Worm (Caenorhabditis elegans) whole organism, L3 larva: Measurements from ENCODE around the gene B0361.14.

ENCODE experiments used
- R02D3.7 ChIP-seq: fragments of 150-350 bp; optimal IDR thresholded peaks from 2 replicates; lab custom pipeline; 2014; ENCODE audit warnings: missing biosample characterization, missing genetic modification characterization
- ZK546.5 ChIP-seq: sonication (generic microtip); optimal IDR thresholded peaks from 2 replicates; lab custom pipeline; 2017; ENCODE audit warnings: missing biosample characterization, missing genetic modification characterization
- aly-2 ChIP-seq: fragments of 150-350 bp; optimal IDR thresholded peaks from 2 replicates; lab custom pipeline; 2014; ENCODE audit warnings: missing biosample characterization, missing genetic modification characterization
- ama-1 ChIP-seq: fragments of 150-350 bp; optimal IDR thresholded peaks from 2 replicates; lab custom pipeline; 2018
- ceh-16 ChIP-seq: sonication (generic microtip); optimal IDR thresholded peaks from 2 replicates; lab custom pipeline; 2017; ENCODE audit warnings: missing biosample characterization, missing genetic modification characterization
- ceh-28 ChIP-seq: fragments of 150-350 bp; optimal IDR thresholded peaks from 2 replicates; lab custom pipeline; 2014; ENCODE audit warnings: missing biosample characterization, missing genetic modification reagents, missing genetic modification characterization
- ceh-82 ChIP-seq: fragments of 150-350 bp; optimal IDR thresholded peaks from 2 replicates; lab custom pipeline; 2014; ENCODE audit warnings: missing biosample characterization, missing genetic modification characterization
- ceh-9 ChIP-seq: sonication (generic microtip); optimal IDR thresholded peaks from 2 replicates; lab custom pipeline; 2018; ENCODE audit warnings: missing biosample characterization, missing genetic modification characterization
- daf-12 ChIP-seq: fragments of 150-350 bp; optimal IDR thresholded peaks from 2 replicates; lab custom pipeline; 2014; ENCODE audit warnings: missing biosample characterization, missing genetic modification reagents, missing genetic modification characterization
- egl-27 ChIP-seq: sonication (generic microtip); optimal IDR thresholded peaks from 4 replicates; lab custom pipeline; 2017; ENCODE audit warnings: missing biosample characterization, missing genetic modification reagents, missing genetic modification characterization
- egl-5 ChIP-seq: fragments of 150-350 bp; optimal IDR thresholded peaks from 2 replicates; lab custom pipeline; 2017; ENCODE audit warnings: missing biosample characterization, missing genetic modification reagents, missing genetic modification characterization, inconsistent platforms
- elt-1 ChIP-seq: fragments of 150-350 bp; optimal IDR thresholded peaks from 2 replicates; lab custom pipeline; 2014; ENCODE audit warnings: missing biosample characterization, missing genetic modification characterization
- elt-2 ChIP-seq: sonication (generic microtip); optimal IDR thresholded peaks from 2 replicates; lab custom pipeline; 2016; ENCODE audit warnings: missing genetic modification reagents, mild to moderate bottlenecking, missing genetic modification characterization, missing compliant biosample characterization
- elt-3 ChIP-seq, 3 experiments: fragments of 150-350 bp in 1 of 3; sonication (generic microtip) in 2 of 3; optimal IDR thresholded peaks; 2 replicates in 2 of 3; 4 replicates in 1 of 3; lab custom pipeline; 2014 to 2017; ENCODE audit warnings: missing biosample characterization in 3 of 3, missing genetic modification characterization in 3 of 3
- eor-1 ChIP-seq, 2 experiments: fragments of 150-350 bp; optimal IDR thresholded peaks; 2 replicates each; lab custom pipeline; 2014 to 2018; ENCODE audit warnings: missing biosample characterization in 2 of 2, missing genetic modification characterization in 2 of 2
- fkh-10 ChIP-seq: sonication (generic microtip); optimal IDR thresholded peaks from 2 replicates; lab custom pipeline; 2017; ENCODE audit warnings: missing biosample characterization, missing genetic modification reagents, missing genetic modification characterization
- fos-1 ChIP-seq: fragments of 150-350 bp; optimal IDR thresholded peaks from 2 replicates; lab custom pipeline; 2014; ENCODE audit warnings: missing biosample characterization, missing genetic modification characterization
- hmg-11 ChIP-seq: sonication (generic microtip); optimal IDR thresholded peaks from 2 replicates; lab custom pipeline; 2016; ENCODE audit warnings: missing genetic modification characterization, missing compliant biosample characterization
- jun-1 ChIP-seq: fragments of 150-350 bp; optimal IDR thresholded peaks from 2 replicates; lab custom pipeline; 2014; ENCODE audit warnings: missing biosample characterization, missing genetic modification reagents, missing genetic modification characterization
- lin-15B ChIP-seq: fragments of 150-350 bp; optimal IDR thresholded peaks from 2 replicates; lab custom pipeline; 2014; ENCODE audit warnings: missing biosample characterization, missing genetic modification characterization
- lin-39 ChIP-seq: fragments of 150-350 bp; optimal IDR thresholded peaks from 2 replicates; lab custom pipeline; 2018; ENCODE audit warnings: missing biosample characterization, missing genetic modification reagents, missing genetic modification characterization
- lsy-12 ChIP-seq: sonication (generic microtip); optimal IDR thresholded peaks from 2 replicates; lab custom pipeline; 2016; ENCODE audit warnings: mild to moderate bottlenecking, missing genetic modification characterization, missing compliant biosample characterization
- mdl-1 ChIP-seq: fragments of 150-350 bp; optimal IDR thresholded peaks from 2 replicates; lab custom pipeline; 2014; ENCODE audit warnings: missing biosample characterization, missing genetic modification characterization
- mml-1 ChIP-seq: fragments of 150-350 bp; sonication (generic microtip); optimal IDR thresholded peaks from 3 replicates; lab custom pipeline; 2014; ENCODE audit warnings: missing biosample characterization, missing genetic modification characterization
- nfya-1 ChIP-seq: sonication (generic microtip); optimal IDR thresholded peaks from 2 replicates; lab custom pipeline; 2017; ENCODE audit warnings: missing genetic modification characterization, mild to moderate bottlenecking, missing compliant biosample characterization, antibody characterized with exemption, moderate library complexity; ENCODE audit not compliant: insufficient read depth
- nhr-11 ChIP-seq: fragments of 150-350 bp; optimal IDR thresholded peaks from 2 replicates; lab custom pipeline; 2014; ENCODE audit warnings: missing biosample characterization, missing genetic modification characterization
- nhr-12 ChIP-seq: fragments of 150-350 bp; optimal IDR thresholded peaks from 2 replicates; lab custom pipeline; 2014; ENCODE audit warnings: missing biosample characterization, missing genetic modification characterization
- nhr-23 ChIP-seq: fragments of 150-350 bp; optimal IDR thresholded peaks from 2 replicates; lab custom pipeline; 2014; ENCODE audit warnings: missing biosample characterization, missing genetic modification reagents, missing genetic modification characterization
- nhr-237 ChIP-seq: fragments of 150-350 bp; optimal IDR thresholded peaks from 2 replicates; lab custom pipeline; 2014; ENCODE audit warnings: missing biosample characterization, missing genetic modification characterization
- nhr-25 ChIP-seq: sonication (generic microtip); optimal IDR thresholded peaks from 2 replicates; lab custom pipeline; 2017; ENCODE audit warnings: missing biosample characterization, missing genetic modification characterization
- nhr-43 ChIP-seq: sonication (generic microtip); optimal IDR thresholded peaks from 2 replicates; lab custom pipeline; 2016; ENCODE audit warnings: mild to moderate bottlenecking, missing genetic modification characterization, missing compliant biosample characterization; ENCODE audit not compliant: poor library complexity, severe bottlenecking
- nhr-67 ChIP-seq: fragments of 150-350 bp; optimal IDR thresholded peaks from 2 replicates; lab custom pipeline; 2014; ENCODE audit warnings: missing biosample characterization, missing genetic modification characterization
- nhr-76 ChIP-seq: fragments of 150-350 bp; sonication (generic microtip); optimal IDR thresholded peaks from 5 replicates; lab custom pipeline; 2014; ENCODE audit warnings: missing biosample characterization, missing genetic modification characterization
- nhr-77 ChIP-seq: fragments of 150-350 bp; optimal IDR thresholded peaks from 2 replicates; lab custom pipeline; 2014; ENCODE audit warnings: missing biosample characterization, missing genetic modification characterization
- pha-4 ChIP-seq: fragments of 150-350 bp; optimal IDR thresholded peaks from 2 replicates; lab custom pipeline; 2014; ENCODE audit warnings: missing biosample characterization, missing genetic modification reagents, missing genetic modification characterization
- pqm-1 ChIP-seq: fragments of 150-350 bp; optimal IDR thresholded peaks from 2 replicates; lab custom pipeline; 2017; ENCODE audit warnings: missing biosample characterization, missing genetic modification characterization, inconsistent platforms
- sea-2 ChIP-seq: fragments of 150-350 bp; sonication (generic microtip); optimal IDR thresholded peaks from 4 replicates; lab custom pipeline; 2014; ENCODE audit warnings: missing biosample characterization, missing genetic modification reagents, missing genetic modification characterization
- snpc-4 ChIP-seq: fragments of 150-350 bp; optimal IDR thresholded peaks from 2 replicates; lab custom pipeline; 2014; ENCODE audit warnings: missing biosample characterization, missing genetic modification characterization
- unc-39 ChIP-seq: sonication (generic microtip); optimal IDR thresholded peaks from 4 replicates; lab custom pipeline; 2017; ENCODE audit warnings: missing biosample characterization, missing genetic modification characterization
- unc-62 ChIP-seq: fragments of 150-350 bp; sonication (generic microtip); optimal IDR thresholded peaks from 4 replicates; lab custom pipeline; 2014; ENCODE audit warnings: missing biosample characterization, missing genetic modification reagents, missing genetic modification characterization
- zag-1 ChIP-seq: fragments of 150-350 bp; optimal IDR thresholded peaks from 2 replicates; lab custom pipeline; 2014; ENCODE audit warnings: missing biosample characterization, missing genetic modification characterization
- ztf-4 ChIP-seq: fragments of 150-350 bp; optimal IDR thresholded peaks from 2 replicates; lab custom pipeline; 2014; ENCODE audit warnings: missing biosample characterization, missing genetic modification characterization

B0361.14 gene

ce11 chrIII:7338693-7339092, 39.4 kb upstream of the B0361.14 start, which contains the start of gene kap-1 (continued):
- TF ChIP-seq ceh-9 (tag; lab: Kevin White, UChicago) (no peak), hmg-11 (tag; lab: Kevin White, UChicago) (peak; percentile 7), ceh-16 (tag; lab: Kevin White, UChicago) (no peak), eor-1 (tag; optimal IDR thresholded peaks at IDR 0.05; lab: Kevin White, UChicago) (no peak), snpc-4 (no peak), lin-39 (tag; lab: Kevin White, UChicago) (no peak), nhr-43 (tag; lab: Kevin White, UChicago) (peak; percentile 40)

ce11 chrIII:7338009-7338408, 38.7 kb upstream of the B0361.14 start:
- TF ChIP-seq ceh-9 (tag; lab: Kevin White, UChicago) (no peak), ceh-82 (tag; lab: Kevin White, UChicago) (no peak), egl-27 (tag; lab: Kevin White, UChicago) (no peak), mml-1 (tag; lab: Kevin White, UChicago) (no peak), ama-1 (peak; percentile 53)
- TF ChIP-seq, all 47 proteins: peak for 1

- TF ChIP-seq hmg-11 (tag; lab: Kevin White, UChicago) (peak; percentile 34), jun-1 (tag; lab: Kevin White, UChicago) (peak; percentile 29), nhr-12 (tag; lab: Kevin White, UChicago) (no peak), lin-15B (tag; lab: Kevin White, UChicago) (peak; percentile 93), pha-4 (tag; lab: Kevin White, UChicago) (peak; percentile 86), lsy-12 (peak; percentile 46), nhr-25 (tag; lab: Kevin White, UChicago) (peak; percentile 51), lin-39 (tag; lab: Kevin White, UChicago) (peak; percentile 80), elt-2 (tag; lab: Kevin White, UChicago) (peak; percentile 65), ZK546.5 (peak; percentile 56), egl-5 (tag; lab: Kevin White, UChicago) (peak; percentile 67), nhr-23 (tag; lab: Kevin White, UChicago) (peak; percentile 88), R02D3.7 (tag; lab: Kevin White, UChicago) (peak; percentile 52), zag-1 (tag; lab: Kevin White, UChicago) (no peak), ceh-9 (tag; lab: Kevin White, UChicago) (no peak), ama-1 (peak; percentile 52), snpc-4 (peak; percentile 62), eor-1 (tag; optimal IDR thresholded peaks at IDR 0.05; lab: Kevin White, UChicago) (no peak), ztf-4 (tag; lab: Kevin White, UChicago) (no peak), daf-12 (no peak), nhr-76 (tag; lab: Kevin White, UChicago) (no peak), nfya-1 (tag; lab: Kevin White, UChicago) (peak; percentile 91), nhr-67 (tag; lab: Kevin White, UChicago) (no peak), fos-1 (tag; lab: Kevin White, UChicago) (no peak), pqm-1 (tag; lab: Kevin White, UChicago) (peak; percentile 57), ceh-82 (tag; lab: Kevin White, UChicago) (no peak)
Measured at ce11 chrIII:7336214-7336613, 36.9 kb upstream of the B0361.14 start, which contains the start of gene gsp-2. Gene gsp-2, plus strand, starts transcription at chrIII:7336587.

- peak; percentile 80 for TF ChIP-seq ama-1
- no peak for TF ChIP-seq daf-12
- no peak for TF ChIP-seq nhr-77 (tag; lab: Kevin White, UChicago)
- no peak for TF ChIP-seq nhr-67 (tag; lab: Kevin White, UChicago)
- TF ChIP-seq nhr-23 (tag; lab: Kevin White, UChicago), result peak; percentile 81
- TF ChIP-seq ceh-28 (tag; lab: Kevin White, UChicago), result peak; percentile 44
- no peak for TF ChIP-seq sea-2
- TF ChIP-seq ceh-9 (tag; lab: Kevin White, UChicago), result no peak
- no peak for TF ChIP-seq elt-3 (tag; optimal IDR thresholded peaks at IDR 0.05; lab: Kevin White, UChicago)
- TF ChIP-seq fos-1 (tag; lab: Kevin White, UChicago), result no peak
- TF ChIP-seq elt-1 (tag; lab: Kevin White, UChicago), result no peak
- TF ChIP-seq jun-1 (tag; lab: Kevin White, UChicago), result peak; percentile 84
- TF ChIP-seq nhr-25 (tag; lab: Kevin White, UChicago), result peak; percentile 72
- TF ChIP-seq R02D3.7 (tag; lab: Kevin White, UChicago), result peak; percentile 38
- no peak for TF ChIP-seq zag-1 (tag; lab: Kevin White, UChicago)
- TF ChIP-seq mdl-1 (tag; lab: Kevin White, UChicago), result peak; percentile 96
- TF ChIP-seq hmg-11 (tag; lab: Kevin White, UChicago), result peak; percentile 58
- TF ChIP-seq lin-39 (tag; lab: Kevin White, UChicago), result peak; percentile 84
- TF ChIP-seq fkh-10, result no peak
- TF ChIP-seq unc-62, result peak; percentile 88
- TF ChIP-seq nhr-237 (tag; lab: Kevin White, UChicago), result no peak
- no peak for TF ChIP-seq nhr-76 (tag; lab: Kevin White, UChicago)
- TF ChIP-seq nhr-12 (tag; lab: Kevin White, UChicago), result no peak
- TF ChIP-seq mml-1 (tag; lab: Kevin White, UChicago), result no peak
- TF ChIP-seq ZK546.5, result no peak
- TF ChIP-seq lsy-12, result peak; percentile 77
- TF ChIP-seq eor-1 (tag; optimal IDR thresholded peaks at IDR 0.05; lab: Kevin White, UChicago), result no peak
- no peak for TF ChIP-seq ceh-82 (tag; lab: Kevin White, UChicago)
- peak; percentile 44 for TF ChIP-seq egl-27 (tag; lab: Kevin White, UChicago)
- TF ChIP-seq nhr-11 (tag; lab: Kevin White, UChicago), result peak; percentile 92
- TF ChIP-seq unc-39 (tag; lab: Kevin White, UChicago), result no peak
- TF ChIP-seq lin-15B (tag; lab: Kevin White, UChicago), result peak; percentile 82
- TF ChIP-seq nfya-1 (tag; lab: Kevin White, UChicago), result peak; percentile 88
- TF ChIP-seq aly-2, result no peak
- no peak for TF ChIP-seq ceh-16 (tag; lab: Kevin White, UChicago)
- peak; percentile 78 for TF ChIP-seq nhr-43 (tag; lab: Kevin White, UChicago)
Measured at ce11 chrIII:7335220-7335619, 35.9 kb upstream of the B0361.14 start, which contains the start of gene F56C9.10. Gene F56C9.10, minus strand, starts transcription at chrIII:7335316.
